Fruit fly (Drosophila melanogaster): ENCODE results near the gene CG15213.

The CG15213 gene

DNA sequence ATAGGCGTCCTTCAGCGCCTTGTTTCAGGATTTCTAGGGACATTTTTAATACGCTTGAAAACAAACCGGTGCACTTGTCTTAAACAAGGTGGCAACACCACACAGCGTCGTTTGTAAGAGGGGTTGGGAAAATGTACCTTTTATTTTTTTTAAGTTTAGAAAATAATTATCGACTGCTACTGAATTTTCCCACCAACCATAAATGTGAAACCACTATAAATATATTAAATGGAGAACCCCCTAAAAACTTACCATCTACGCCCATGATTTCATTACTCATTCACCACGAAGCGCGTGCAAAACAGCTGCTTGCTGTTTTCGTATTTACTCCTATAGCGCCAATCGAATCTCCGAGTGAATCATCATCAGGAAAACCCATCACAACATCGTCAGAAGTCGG lies 6.3 kb upstream of the CG15213 start, which contains the start of the genes Tcs5 and CHMP2B:
Tcs5 (minus strand) TSS at position 84 of the 400 bp plus-strand sequence.
CHMP2B (plus strand) TSS at position 308 of the 400 bp plus-strand sequence.
- TF ChIP-seq Eip93F (GFP tag; optimal IDR thresholded peaks at IDR 0.05) (peak; percentile 99), Eip75B (GFP tag; optimal IDR thresholded peaks at IDR 0.05) (peak; percentile 100), Ets96B (tag; optimal IDR thresholded peaks at IDR 0.05) (peak; percentile 100), vri (GFP tag; optimal IDR thresholded peaks at IDR 0.05) (peak; percentile 99), Lpt (GFP tag; optimal IDR thresholded peaks at IDR 0.05) (peak; percentile 100), Sox15 (GFP tag; optimal IDR thresholded peaks at IDR 0.05) (peak; percentile 100), CG11762 (GFP tag; optimal IDR thresholded peaks at IDR 0.05; ENCODE audit: insufficient read depth) (peak; percentile 100), CG31627 (GFP tag; optimal IDR thresholded peaks at IDR 0.05) (peak; percentile 100), Hr38 (GFP tag; optimal IDR thresholded peaks at IDR 0.05) (peak; percentile 99), CG10669 (GFP tag; optimal IDR thresholded peaks at IDR 0.05) (peak; percentile 99), lz (GFP tag; optimal IDR thresholded peaks at IDR 0.05) (peak; percentile 100), CG16779 (tag; optimal IDR thresholded peaks at IDR 0.05) (peak; percentile 99), ss (GFP tag; optimal IDR thresholded peaks at IDR 0.05) (peak; percentile 82 to 99), CG11902 (GFP tag; optimal IDR thresholded peaks at IDR 0.05) (peak; percentile 100), CG8632 (GFP tag; optimal IDR thresholded peaks at IDR 0.05) (peak; percentile 100), CG8319 (GFP tag; optimal IDR thresholded peaks at IDR 0.05) (peak; percentile 100), CG8119 (GFP tag; IDR thresholded peaks at IDR 0.05) (peak; percentile 99), CG1621 (tag; optimal IDR thresholded peaks at IDR 0.05) (peak; percentile 99), eg (GFP tag; IDR thresholded peaks at IDR 0.05) (peak; percentile 100), Eip78C (GFP tag) (peak; percentile 98), salr (GFP tag; optimal IDR thresholded peaks at IDR 0.05) (peak; percentile 100), net (GFP tag; optimal IDR thresholded peaks at IDR 0.05) (peak; percentile 100), CG15336 (GFP tag; IDR thresholded peaks at IDR 0.05) (peak; percentile 99), topi (GFP tag; optimal IDR thresholded peaks at IDR 0.05) (peak; percentile 100), Smox (GFP tag; optimal IDR thresholded peaks at IDR 0.05) (peak; percentile 100), svp (GFP tag) (peak; percentile 98), CG11294 (GFP tag; IDR thresholded peaks at IDR 0.05) (peak; percentile 100), dac (GFP tag; optimal IDR thresholded peaks at IDR 0.05) (peak; percentile 100), fd85E (GFP tag; optimal IDR thresholded peaks at IDR 0.05) (peak; percentile 98), cyc (GFP tag; optimal IDR thresholded peaks at IDR 0.05) (peak; percentile 100), fkh (GFP tag; optimal IDR thresholded peaks at IDR 0.05) (peak; percentile 97), dsx (GFP tag; optimal IDR thresholded peaks at IDR 0.05; ENCODE audit: poor library complexity, severe bottlenecking) (peak; percentile 99), CG6163 (GFP tag; IDR thresholded peaks at IDR 0.05) (peak; percentile 100), OdsH (GFP tag; optimal IDR thresholded peaks at IDR 0.05) (peak; percentile 100), CG9139 (GFP tag; optimal IDR thresholded peaks at IDR 0.05) (peak; percentile 99), Ets21C (GFP tag; optimal IDR thresholded peaks at IDR 0.05) (peak; percentile 100), CG34406 (GFP tag; optimal IDR thresholded peaks at IDR 0.05) (peak; percentile 100), Sox14 (GFP tag; optimal IDR thresholded peaks at IDR 0.05) (peak; percentile 100), CG6854 (GFP tag; optimal IDR thresholded peaks at IDR 0.05) (peak; percentile 99), CG10631 (GFP tag; optimal IDR thresholded peaks at IDR 0.05) (peak; percentile 100), Blimp-1 (GFP tag; optimal IDR thresholded peaks at IDR 0.05) (peak; percentile 98), CG4318 (GFP tag; optimal IDR thresholded peaks at IDR 0.05) (peak; percentile 100), CG3032 (tag; optimal IDR thresholded peaks at IDR 0.05) (peak; percentile 100), fd59A (GFP tag; optimal IDR thresholded peaks at IDR 0.05) (peak; percentile 100), CG3919 (GFP tag; optimal IDR thresholded peaks at IDR 0.05) (peak; percentile 100), Sox102F (GFP tag; optimal IDR thresholded peaks at IDR 0.05) (peak; percentile 100), Met (GFP tag; optimal IDR thresholded peaks at IDR 0.05) (peak; percentile 100), achi (GFP tag; optimal IDR thresholded peaks at IDR 0.05) (peak; percentile 99), CG6808 (GFP tag; optimal IDR thresholded peaks at IDR 0.05) (peak; percentile 99), Gug (GFP tag; IDR thresholded peaks at IDR 0.05) (peak; percentile 100), esn (GFP tag; optimal IDR thresholded peaks at IDR 0.05) (peak; percentile 100), CG6276 (GFP tag; optimal IDR thresholded peaks at IDR 0.05) (peak; percentile 99)

Data from whole organism, prepupa.